Fruit fly (Drosophila melanogaster) whole organism, embryonic: Measurements from ENCODE around the gene Ccn.

Experiments
- Antp ChIP-seq: fragments of 200-800 bp; sonication (Bioruptor generic); optimal IDR thresholded peaks from 3 replicates; lab custom pipeline; 2016; ENCODE audit warnings: missing biosample characterization, missing genetic modification characterization
- CG10321 ChIP-seq: fragments of 200-800 bp; sonication (Bioruptor generic); IDR thresholded peaks from 2 replicates; pipeline ENCODE4 v1.3.6; 2022; ENCODE audit warnings: missing biosample characterization, missing genetic modification characterization
- CG10543 ChIP-seq: fragments of 200-800 bp; sonication (Bioruptor generic); optimal IDR thresholded peaks from 3 replicates; lab custom pipeline; 2017; ENCODE audit warnings: missing biosample characterization, mild to moderate bottlenecking, missing genetic modification characterization, moderate library complexity
- CG10654 ChIP-seq: fragments of 200-800 bp; sonication (Bioruptor generic); optimal IDR thresholded peaks from 2 replicates; lab custom pipeline; 2016; ENCODE audit warnings: missing biosample characterization, missing genetic modification characterization
- CG11085 ChIP-seq: fragments of 200-800 bp; sonication (Bioruptor generic); IDR thresholded peaks from 2 replicates; pipeline ENCODE4 v1.3.6; 2022; ENCODE audit warnings: missing biosample characterization, missing genetic modification characterization
- CG11398 ChIP-seq: fragments of 200-800 bp; sonication (Bioruptor generic); optimal IDR thresholded peaks from 2 replicates; lab custom pipeline; 2016; ENCODE audit warnings: missing biosample characterization, missing genetic modification characterization
- CG11723 ChIP-seq: fragments of 200-800 bp; sonication (Bioruptor generic); optimal IDR thresholded peaks from 2 replicates; lab custom pipeline; 2017; ENCODE audit warnings: missing biosample characterization, mild to moderate bottlenecking, missing genetic modification characterization
- CG12071 ChIP-seq: fragments of 200-800 bp; sonication (Bioruptor generic); optimal IDR thresholded peaks from 3 replicates; lab custom pipeline; 2018; ENCODE audit warnings: missing biosample characterization, mild to moderate bottlenecking, missing genetic modification characterization
- CG14441 ChIP-seq: fragments of 200-800 bp; sonication (Bioruptor generic); IDR thresholded peaks from 2 replicates; pipeline ENCODE4 v1.3.6; 2022; ENCODE audit warnings: missing biosample characterization, missing genetic modification characterization
- CG14710 ChIP-seq: fragments of 200-800 bp; sonication (Bioruptor generic); optimal IDR thresholded peaks from 3 replicates; lab custom pipeline; 2019; ENCODE audit warnings: missing biosample characterization, mild to moderate bottlenecking, missing genetic modification characterization, moderate library complexity
- CG15073 ChIP-seq: fragments of 200-800 bp; sonication (Bioruptor generic); optimal IDR thresholded peaks from 2 replicates; lab custom pipeline; 2016; ENCODE audit warnings: missing biosample characterization, missing genetic modification characterization
- CG15601 ChIP-seq: fragments of 200-800 bp; sonication (Bioruptor generic); optimal IDR thresholded peaks from 3 replicates; lab custom pipeline; 2019; ENCODE audit warnings: missing biosample characterization, mild to moderate bottlenecking, missing genetic modification characterization, moderate library complexity
- CG1603 ChIP-seq: fragments of 200-800 bp; sonication (Bioruptor generic); optimal IDR thresholded peaks from 2 replicates; lab custom pipeline; 2019; ENCODE audit warnings: missing biosample characterization, mild to moderate bottlenecking, missing genetic modification characterization, moderate library complexity
- CG16813 ChIP-seq: fragments of 200-800 bp; sonication (Bioruptor generic); IDR thresholded peaks from 3 replicates; pipeline ENCODE4 v1.3.6; 2022; ENCODE audit warnings: missing biosample characterization, missing genetic modification characterization; ENCODE audit not compliant: partially characterized antibody
- CG16815 ChIP-seq: fragments of 200-800 bp; sonication (Bioruptor generic); optimal IDR thresholded peaks from 3 replicates; lab custom pipeline; 2017; ENCODE audit warnings: missing biosample characterization, mild to moderate bottlenecking, missing genetic modification characterization
- CG2875 ChIP-seq: fragments of 200-800 bp; sonication (Bioruptor generic); optimal IDR thresholded peaks from 2 replicates; lab custom pipeline; 2017; ENCODE audit warnings: missing biosample characterization, mild to moderate bottlenecking, missing genetic modification characterization, missing genetic modification reagents
- CG32532 ChIP-seq: fragments of 200-800 bp; sonication (Bioruptor generic); IDR thresholded peaks from 2 replicates; pipeline ENCODE4 v1.3.6; 2022; ENCODE audit warnings: missing biosample characterization, missing genetic modification characterization
- CG34224 ChIP-seq: fragments of 200-800 bp; sonication (Bioruptor generic); IDR thresholded peaks from 3 replicates; pipeline ENCODE4 v1.3.6; 2022; ENCODE audit warnings: missing biosample characterization, missing genetic modification characterization; ENCODE audit not compliant: partially characterized antibody
- CG4360 ChIP-seq: fragments of 200-800 bp; sonication (Bioruptor generic); IDR thresholded peaks from 2 replicates; pipeline ENCODE4 v1.3.6; 2022; ENCODE audit warnings: missing biosample characterization, missing genetic modification characterization
- CG4730 ChIP-seq: fragments of 200-800 bp; sonication (Bioruptor generic); IDR thresholded peaks from 2 replicates; pipeline ENCODE4 v1.3.6; 2022; ENCODE audit warnings: missing biosample characterization, missing genetic modification characterization
- CG6683 ChIP-seq: fragments of 200-800 bp; sonication (Bioruptor generic); optimal IDR thresholded peaks from 2 replicates; lab custom pipeline; 2017; ENCODE audit warnings: missing biosample characterization, mild to moderate bottlenecking, missing genetic modification characterization, missing genetic modification reagents
- CG7271 ChIP-seq: fragments of 200-800 bp; sonication (Bioruptor generic); optimal IDR thresholded peaks from 2 replicates; lab custom pipeline; 2018; ENCODE audit warnings: missing biosample characterization, mild to moderate bottlenecking, missing genetic modification characterization, moderate library complexity
- CG7987 ChIP-seq: fragments of 200-800 bp; sonication (Bioruptor generic); optimal IDR thresholded peaks from 2 replicates; lab custom pipeline; 2018; ENCODE audit warnings: missing biosample characterization, mild to moderate bottlenecking, missing genetic modification characterization, moderate library complexity
- D ChIP-seq, 2 experiments: fragments of 200-800 bp in 1 of 2; fragments of >200 bp in 1 of 2; sonication (Bioruptor generic) in 1 of 2; optimal IDR thresholded peaks; 2 replicates in 1 of 2; 3 replicates in 1 of 2; lab custom pipeline; 2017; ENCODE audit warnings: mild to moderate bottlenecking in 1 of 2, missing biosample characterization in 1 of 2, missing genetic modification characterization in 1 of 2, missing genetic modification reagents in 1 of 2
- Dp ChIP-seq: fragments of 200-800 bp; sonication (Bioruptor generic); optimal IDR thresholded peaks from 2 replicates; lab custom pipeline; 2018; ENCODE audit warnings: missing biosample characterization, mild to moderate bottlenecking, missing genetic modification characterization, moderate library complexity
- E2f1 ChIP-seq: fragments of 200-800 bp; sonication (Bioruptor generic); IDR thresholded peaks from 2 replicates; pipeline ENCODE4 v1.3.6; 2022; ENCODE audit warnings: missing biosample characterization, missing genetic modification characterization
- Gug ChIP-seq: fragments of 200-800 bp; sonication (Bioruptor generic); IDR thresholded peaks from 4 replicates; pipeline ENCODE4 v1.3.6; 2022; ENCODE audit warnings: missing biosample characterization, missing genetic modification characterization
- Mad ChIP-seq: fragments of 200-800 bp; sonication (Bioruptor generic); optimal IDR thresholded peaks from 2 replicates; lab custom pipeline; 2016; ENCODE audit warnings: missing biosample characterization, missing genetic modification characterization
- Neu2 ChIP-seq: fragments of 200-800 bp; sonication (Bioruptor generic); optimal IDR thresholded peaks from 3 replicates; lab custom pipeline; 2016; ENCODE audit warnings: missing biosample characterization, missing genetic modification characterization, borderline replicate concordance
- Optix ChIP-seq: fragments of 200-800 bp; sonication (Bioruptor generic); IDR thresholded peaks from 3 replicates; pipeline ENCODE4 v1.3.6; 2022; ENCODE audit warnings: missing biosample characterization, missing genetic modification characterization
- Sox102F ChIP-seq: fragments of 200-800 bp; sonication (Bioruptor generic); optimal IDR thresholded peaks from 2 replicates; lab custom pipeline; 2018; ENCODE audit warnings: missing biosample characterization, mild to moderate bottlenecking, missing genetic modification characterization, moderate library complexity
- Xrp1 ChIP-seq: fragments of 200-800 bp; sonication (Bioruptor generic); IDR thresholded peaks from 2 replicates; pipeline ENCODE4 v1.3.6; 2022; ENCODE audit warnings: missing biosample characterization, missing genetic modification characterization
- ara ChIP-seq: fragments of 200-800 bp; sonication (Bioruptor generic); IDR thresholded peaks from 2 replicates; pipeline ENCODE4 v1.3.6; 2022; ENCODE audit warnings: missing biosample characterization, missing genetic modification characterization
- ato ChIP-seq: fragments of 200-800 bp; sonication (Bioruptor generic); IDR thresholded peaks from 2 replicates; pipeline ENCODE4 v1.3.6; 2022; ENCODE audit warnings: missing biosample characterization, missing genetic modification characterization; ENCODE audit not compliant: partially characterized antibody
- emc ChIP-seq: fragments of 200-800 bp; sonication (Bioruptor generic); optimal IDR thresholded peaks from 2 replicates; lab custom pipeline; 2016; ENCODE audit warnings: missing biosample characterization, missing genetic modification characterization
- en ChIP-seq: fragments of 200-800 bp; sonication (Bioruptor generic); optimal IDR thresholded peaks from 2 replicates; lab custom pipeline; 2016; ENCODE audit warnings: missing biosample characterization, missing genetic modification characterization
- esg ChIP-seq: fragments of 200-800 bp; sonication (Bioruptor generic); conservative IDR thresholded peaks from 2 replicates; pipeline ENCODE4 v1.3.6; 2022; ENCODE audit warnings: missing biosample characterization, missing genetic modification characterization
- fd96Cb ChIP-seq: fragments of 200-800 bp; sonication (Bioruptor generic); optimal IDR thresholded peaks from 2 replicates; lab custom pipeline; 2018; ENCODE audit warnings: missing biosample characterization, mild to moderate bottlenecking, missing genetic modification characterization, moderate library complexity
- kah ChIP-seq: fragments of 200-800 bp; sonication (Bioruptor generic); optimal IDR thresholded peaks from 2 replicates; lab custom pipeline; 2018; ENCODE audit warnings: missing biosample characterization, mild to moderate bottlenecking, missing genetic modification characterization
- p53 ChIP-seq: fragments of 200-800 bp; sonication (Bioruptor generic); optimal IDR thresholded peaks from 2 replicates; lab custom pipeline; 2016; ENCODE audit warnings: missing biosample characterization, missing genetic modification characterization
- pfk ChIP-seq: fragments of 200-800 bp; sonication (Bioruptor generic); optimal IDR thresholded peaks from 2 replicates; lab custom pipeline; 2018; ENCODE audit warnings: missing biosample characterization, mild to moderate bottlenecking, missing genetic modification characterization, moderate library complexity
- salm ChIP-seq: fragments of 200-800 bp; sonication (Bioruptor generic); optimal IDR thresholded peaks from 2 replicates; lab custom pipeline; 2018; ENCODE audit warnings: missing biosample characterization, mild to moderate bottlenecking, missing genetic modification characterization
- slbo ChIP-seq: fragments of 200-800 bp; sonication (Bioruptor generic); IDR thresholded peaks from 2 replicates; pipeline ENCODE4 v1.3.6; 2022; ENCODE audit warnings: missing biosample characterization, missing genetic modification characterization
- ssp ChIP-seq: fragments of 200-800 bp; sonication (Bioruptor generic); IDR thresholded peaks from 2 replicates; pipeline ENCODE4 v1.3.6; 2022; ENCODE audit warnings: missing biosample characterization, missing genetic modification characterization
- tap ChIP-seq: fragments of 200-800 bp; optimal IDR thresholded peaks from 3 replicates; lab custom pipeline; 2019; ENCODE audit warnings: missing biosample characterization, mild to moderate bottlenecking, missing genetic modification characterization, moderate library complexity
- vfl ChIP-seq: fragments of 200-800 bp; sonication (Bioruptor generic); optimal IDR thresholded peaks from 2 replicates; lab custom pipeline; 2016; ENCODE audit warnings: missing biosample characterization, missing genetic modification characterization
- z ChIP-seq: fragments of 200-800 bp; sonication (Bioruptor generic); IDR thresholded peaks from 3 replicates; pipeline ENCODE4 v1.3.6; 2022; ENCODE audit warnings: missing biosample characterization, missing genetic modification characterization
- zen2 ChIP-seq: fragments of 200-800 bp; sonication (Bioruptor generic); IDR thresholded peaks from 3 replicates; pipeline ENCODE4 v1.3.6; 2022; ENCODE audit warnings: missing biosample characterization, missing genetic modification characterization; ENCODE audit not compliant: partially characterized antibody

Ccn gene

dm6 chr3L:17652878-17653700 is 36.7 kb upstream of the Ccn start (continued):
- TF ChIP-seq Xrp1 (GFP tag; lab: Robert Waterston, UW): peak; percentile 86
- no peak for TF ChIP-seq esg
- TF ChIP-seq tap: no peak
- TF ChIP-seq CG4360 (GFP tag; lab: Robert Waterston, UW): peak; percentile 81
- TF ChIP-seq slbo (GFP tag; lab: Robert Waterston, UW): no peak
- TF ChIP-seq CG10543 (GFP tag; lab: Kevin White, UChicago): peak; percentile 91
- no peak for TF ChIP-seq Neu2 (GFP tag; lab: Kevin White, UChicago)
- TF ChIP-seq Sox102F (GFP tag; lab: Kevin White, UChicago): peak; percentile 60
- TF ChIP-seq CG14710 (tag; lab: Kevin White, UChicago): peak; percentile 47
- peak; percentile 28; the same call in 1 of the 2 replicates for TF ChIP-seq CG32532 (GFP tag; lab: Robert Waterston, UW)
- peak; percentile 22; the same call in 1 of the 2 replicates for TF ChIP-seq CG14441 (GFP tag; lab: Robert Waterston, UW)
- no peak for TF ChIP-seq zen2 (GFP tag; lab: Robert Waterston, UW)
- TF ChIP-seq CG11398 (GFP tag; lab: Kevin White, UChicago): no peak
- no peak for TF ChIP-seq Dp (GFP tag; lab: Kevin White, UChicago)
- TF ChIP-seq CG15601: peak; percentile 12
- TF ChIP-seq ara: peak; percentile 86
- no peak for TF ChIP-seq D (optimal IDR thresholded peaks at IDR 0.05; lab: Kevin White, UChicago)
- TF ChIP-seq D (GFP tag; optimal IDR thresholded peaks at IDR 0.05; lab: Kevin White, UChicago): peak; percentile 85
- peak; percentile 70 for TF ChIP-seq CG10654 (GFP tag; lab: Kevin White, UChicago)
- TF ChIP-seq en (GFP tag; lab: Kevin White, UChicago): no peak
- peak; percentile 79 for TF ChIP-seq CG7987 (GFP tag; lab: Kevin White, UChicago)
- 0 out of 2 replicates have a peak, but pooled peaks have one; percentile 25 for TF ChIP-seq CG11085 (GFP tag; lab: Robert Waterston, UW)
- TF ChIP-seq Gug (GFP tag; lab: Robert Waterston, UW): no peak
- no peak for TF ChIP-seq Optix (GFP tag; lab: Robert Waterston, UW)
- TF ChIP-seq CG1603 (tag; lab: Kevin White, UChicago): peak; percentile 60
- no peak for TF ChIP-seq CG11723 (GFP tag; lab: Kevin White, UChicago)
- no peak for TF ChIP-seq CG7271 (tag; lab: Kevin White, UChicago)
- no peak for TF ChIP-seq CG10321 (GFP tag; lab: Robert Waterston, UW)
- no peak for TF ChIP-seq ssp
- no peak for TF ChIP-seq CG16813 (GFP tag; lab: Robert Waterston, UW)
- peak; percentile 34 for TF ChIP-seq pfk (GFP tag; lab: Kevin White, UChicago)
- peak; percentile 75 for TF ChIP-seq CG2875 (GFP tag; lab: Kevin White, UChicago)
- TF ChIP-seq vfl (GFP tag; lab: Kevin White, UChicago): peak; percentile 15
- TF ChIP-seq Mad (GFP tag; lab: Kevin White, UChicago): no peak
- peak; percentile 71; the same call in 1 of the 2 replicates for TF ChIP-seq E2f1 (GFP tag; lab: Robert Waterston, UW)
- peak; percentile 37 for TF ChIP-seq CG12071 (GFP tag; lab: Kevin White, UChicago)
- peak; percentile 62 for TF ChIP-seq CG6683
- TF ChIP-seq CG15073 (GFP tag; lab: Kevin White, UChicago): no peak
- no peak for TF ChIP-seq kah
- no peak for TF ChIP-seq emc (GFP tag; lab: Kevin White, UChicago)
- no peak for TF ChIP-seq ato (GFP tag; lab: Robert Waterston, UW)
- peak; percentile 71; the same call in 2 of the 3 replicates for TF ChIP-seq z (GFP tag; lab: Robert Waterston, UW)
- peak; percentile 36; the same call in 1 of the 2 replicates for TF ChIP-seq CG4730
- no peak for TF ChIP-seq salm (tag; lab: Kevin White, UChicago)
- peak; percentile 31 for TF ChIP-seq fd96Cb (tag; lab: Kevin White, UChicago)
- no peak for TF ChIP-seq CG34224 (GFP tag; lab: Robert Waterston, UW)
- TF ChIP-seq Antp (GFP tag; lab: Kevin White, UChicago): no peak
- no peak for TF ChIP-seq CG16815 (GFP tag; lab: Kevin White, UChicago)
- TF ChIP-seq p53 (GFP tag; lab: Kevin White, UChicago): no peak
